Fruit fly (Drosophila melanogaster) whole organism, prepupa: ENCODE measurements around the gene CG31674.

Experiments used
- CG10631 ChIP-seq: fragments of 200-800 bp; sonication (Bioruptor generic); optimal IDR thresholded peaks from 2 replicates; lab custom pipeline; 2016; ENCODE audit warnings: missing biosample characterization, missing genetic modification characterization
- CG10669 ChIP-seq: fragments of 200-800 bp; sonication (Bioruptor generic); optimal IDR thresholded peaks from 3 replicates; lab custom pipeline; 2018; ENCODE audit warnings: missing biosample characterization, mild to moderate bottlenecking, missing genetic modification characterization, moderate library complexity
- CG11294 ChIP-seq: fragments of 200-800 bp; sonication (Bioruptor generic); IDR thresholded peaks from 2 replicates; pipeline ENCODE4 v1.3.6; 2022; ENCODE audit warnings: missing biosample characterization, missing genetic modification characterization
- CG11762 ChIP-seq: fragments of 200-800 bp; sonication (Bioruptor generic); optimal IDR thresholded peaks from 3 replicates; lab custom pipeline; 2016; ENCODE audit warnings: missing biosample characterization, missing genetic modification characterization; ENCODE audit not compliant: insufficient read depth
- CG11902 ChIP-seq: fragments of 200-800 bp; sonication (Bioruptor generic); optimal IDR thresholded peaks from 3 replicates; lab custom pipeline; 2016; ENCODE audit warnings: missing biosample characterization, missing genetic modification characterization
- CG15336 ChIP-seq: fragments of 200-800 bp; sonication (Bioruptor generic); IDR thresholded peaks from 2 replicates; pipeline ENCODE4 v1.3.6; 2022; ENCODE audit warnings: missing biosample characterization, missing genetic modification characterization
- CG1621 ChIP-seq: fragments of 200-800 bp; sonication (Bioruptor generic); optimal IDR thresholded peaks from 3 replicates; lab custom pipeline; 2018; ENCODE audit warnings: missing biosample characterization, mild to moderate bottlenecking, missing genetic modification characterization
- CG16779 ChIP-seq: fragments of 200-800 bp; sonication (Bioruptor generic); optimal IDR thresholded peaks from 3 replicates; lab custom pipeline; 2017; ENCODE audit warnings: missing biosample characterization, mild to moderate bottlenecking, missing genetic modification characterization
- CG3032 ChIP-seq: fragments of 200-800 bp; optimal IDR thresholded peaks from 2 replicates; lab custom pipeline; 2019; ENCODE audit warnings: missing biosample characterization, mild to moderate bottlenecking, missing genetic modification characterization, moderate library complexity
- CG31627 ChIP-seq: fragments of 200-800 bp; sonication (Bioruptor generic); optimal IDR thresholded peaks from 3 replicates; lab custom pipeline; 2016; ENCODE audit warnings: missing biosample characterization, missing genetic modification characterization
- CG32006 ChIP-seq: fragments of 200-800 bp; sonication (Bioruptor generic); optimal IDR thresholded peaks from 3 replicates; lab custom pipeline; 2017; ENCODE audit warnings: missing biosample characterization, mild to moderate bottlenecking, missing genetic modification characterization
- CG34406 ChIP-seq: fragments of 200-800 bp; sonication (Bioruptor generic); optimal IDR thresholded peaks from 3 replicates; lab custom pipeline; 2016; ENCODE audit warnings: missing biosample characterization, missing genetic modification characterization
- CG4318 ChIP-seq: fragments of 200-800 bp; sonication (Bioruptor generic); optimal IDR thresholded peaks from 3 replicates; lab custom pipeline; 2017; ENCODE audit warnings: missing biosample characterization, mild to moderate bottlenecking, missing genetic modification characterization
- CG6163 ChIP-seq: fragments of 200-800 bp; sonication (Bioruptor generic); IDR thresholded peaks from 3 replicates; pipeline ENCODE4 v1.3.6; 2022; ENCODE audit warnings: missing biosample characterization, missing genetic modification characterization
- CG6276 ChIP-seq: fragments of 200-800 bp; sonication (Bioruptor generic); optimal IDR thresholded peaks from 2 replicates; lab custom pipeline; 2017; ENCODE audit warnings: missing biosample characterization, mild to moderate bottlenecking, missing genetic modification characterization
- CG6792 ChIP-seq: fragments of 200-800 bp; sonication (Bioruptor generic); optimal IDR thresholded peaks from 3 replicates; lab custom pipeline; 2016; ENCODE audit warnings: missing biosample characterization, missing genetic modification characterization
- CG6808 ChIP-seq: fragments of 200-800 bp; sonication (Bioruptor generic); optimal IDR thresholded peaks from 3 replicates; lab custom pipeline; 2017; ENCODE audit warnings: missing biosample characterization, missing genetic modification characterization, mild to moderate bottlenecking, moderate library complexity, missing genetic modification reagents
- CG6854 ChIP-seq: fragments of 200-800 bp; sonication (Bioruptor generic); optimal IDR thresholded peaks from 2 replicates; lab custom pipeline; 2017; ENCODE audit warnings: missing biosample characterization, mild to moderate bottlenecking, missing genetic modification characterization
- CG7368 ChIP-seq: fragments of 200-800 bp; sonication (Bioruptor generic); optimal IDR thresholded peaks from 3 replicates; lab custom pipeline; 2016; ENCODE audit warnings: missing biosample characterization, missing genetic modification characterization
- CG8119 ChIP-seq: fragments of 200-800 bp; sonication (Bioruptor generic); IDR thresholded peaks from 3 replicates; pipeline ENCODE4 v1.3.6; 2022; ENCODE audit warnings: missing biosample characterization, missing genetic modification characterization
- CG8319 ChIP-seq: fragments of 200-800 bp; sonication (Bioruptor generic); optimal IDR thresholded peaks from 3 replicates; lab custom pipeline; 2016; ENCODE audit warnings: missing biosample characterization, missing genetic modification characterization
- CG8632 ChIP-seq: fragments of 200-800 bp; sonication (Bioruptor generic); optimal IDR thresholded peaks from 3 replicates; lab custom pipeline; 2016; ENCODE audit warnings: missing biosample characterization, missing genetic modification characterization
- CG9139 ChIP-seq: fragments of 200-800 bp; sonication (Bioruptor generic); optimal IDR thresholded peaks from 3 replicates; lab custom pipeline; 2017; ENCODE audit warnings: missing biosample characterization, mild to moderate bottlenecking, missing genetic modification characterization
- Ets21C ChIP-seq: fragments of 200-800 bp; sonication (Bioruptor generic); optimal IDR thresholded peaks from 3 replicates; lab custom pipeline; 2016; ENCODE audit warnings: missing biosample characterization, missing genetic modification characterization
- Ets96B ChIP-seq: fragments of 200-800 bp; optimal IDR thresholded peaks from 2 replicates; lab custom pipeline; 2019; ENCODE audit warnings: missing biosample characterization, mild to moderate bottlenecking, missing genetic modification characterization, moderate library complexity
- Hr38 ChIP-seq: sonication (Bioruptor generic); optimal IDR thresholded peaks from 2 replicates; lab custom pipeline; 2016; ENCODE audit warnings: missing biosample characterization, missing genetic modification characterization
- Hr39 ChIP-seq: fragments of 200-800 bp; sonication (Bioruptor generic); optimal IDR thresholded peaks from 2 replicates; lab custom pipeline; 2016; ENCODE audit warnings: missing biosample characterization, missing genetic modification characterization
- Hr4 ChIP-seq: fragments of 200-800 bp; sonication (Bioruptor generic); optimal IDR thresholded peaks from 3 replicates; lab custom pipeline; 2016; ENCODE audit warnings: missing biosample characterization, missing genetic modification characterization
- Lpt ChIP-seq: fragments of 200-800 bp; sonication (Bioruptor generic); optimal IDR thresholded peaks from 3 replicates; lab custom pipeline; 2016; ENCODE audit warnings: missing biosample characterization, missing genetic modification characterization
- Met ChIP-seq: fragments of 200-800 bp; sonication (Bioruptor generic); optimal IDR thresholded peaks from 3 replicates; lab custom pipeline; 2016; ENCODE audit warnings: missing biosample characterization, missing genetic modification characterization
- Sox102F ChIP-seq: fragments of 200-800 bp; sonication (Bioruptor generic); optimal IDR thresholded peaks from 2 replicates; lab custom pipeline; 2016; ENCODE audit warnings: missing biosample characterization, mild to moderate bottlenecking, missing genetic modification characterization
- Sox15 ChIP-seq: fragments of 200-800 bp; sonication (Bioruptor generic); optimal IDR thresholded peaks from 3 replicates; lab custom pipeline; 2016; ENCODE audit warnings: missing biosample characterization, missing genetic modification characterization
- acj6 ChIP-seq: fragments of 200-800 bp; sonication (Bioruptor generic); optimal IDR thresholded peaks from 3 replicates; lab custom pipeline; 2016; ENCODE audit warnings: missing biosample characterization, missing genetic modification characterization
- cyc ChIP-seq: fragments of 200-800 bp; sonication (Bioruptor generic); optimal IDR thresholded peaks from 3 replicates; lab custom pipeline; 2016; ENCODE audit warnings: missing biosample characterization, missing genetic modification characterization
- dac ChIP-seq: fragments of 200-800 bp; sonication (Bioruptor generic); optimal IDR thresholded peaks from 2 replicates; lab custom pipeline; 2017; ENCODE audit warnings: missing biosample characterization, mild to moderate bottlenecking, missing genetic modification characterization
- eg ChIP-seq: fragments of 200-800 bp; sonication (Bioruptor generic); IDR thresholded peaks from 3 replicates; pipeline ENCODE4 v1.3.6; 2022; ENCODE audit warnings: missing biosample characterization, missing genetic modification characterization
- esn ChIP-seq: fragments of 200-800 bp; sonication (Bioruptor generic); optimal IDR thresholded peaks from 2 replicates; lab custom pipeline; 2016; ENCODE audit warnings: missing biosample characterization, mild to moderate bottlenecking, missing genetic modification characterization, moderate library complexity
- fd59A ChIP-seq: fragments of 200-800 bp; sonication (Bioruptor generic); optimal IDR thresholded peaks from 2 replicates; lab custom pipeline; 2017; ENCODE audit warnings: missing biosample characterization, mild to moderate bottlenecking, missing genetic modification characterization, missing genetic modification reagents
- fd85E ChIP-seq: fragments of 200-800 bp; sonication (Bioruptor generic); optimal IDR thresholded peaks from 3 replicates; lab custom pipeline; 2016; ENCODE audit warnings: missing biosample characterization, missing genetic modification characterization
- fkh ChIP-seq: fragments of 200-800 bp; sonication (Bioruptor generic); optimal IDR thresholded peaks from 3 replicates; lab custom pipeline; 2017; ENCODE audit warnings: missing biosample characterization, mild to moderate bottlenecking, missing genetic modification characterization, moderate library complexity
- lz ChIP-seq: fragments of 200-800 bp; sonication (Bioruptor generic); optimal IDR thresholded peaks from 3 replicates; lab custom pipeline; 2016; ENCODE audit warnings: missing biosample characterization, missing genetic modification characterization
- net ChIP-seq: fragments of 200-800 bp; sonication (Bioruptor generic); optimal IDR thresholded peaks from 3 replicates; lab custom pipeline; 2016; ENCODE audit warnings: missing biosample characterization, missing genetic modification characterization
- pdm3 ChIP-seq: fragments of 200-800 bp; sonication (Bioruptor generic); optimal IDR thresholded peaks from 3 replicates; lab custom pipeline; 2016; ENCODE audit warnings: missing biosample characterization, missing genetic modification characterization
- salr ChIP-seq, 2 experiments: fragments of 200-800 bp; sonication (Bioruptor generic); optimal IDR thresholded peaks; 3 replicates each; lab custom pipeline; 2016 to 2018; ENCODE audit warnings: missing biosample characterization in 2 of 2, missing genetic modification characterization in 2 of 2, mild to moderate bottlenecking in 1 of 2
- spab ChIP-seq: fragments of 200-800 bp; sonication (Bioruptor generic); optimal IDR thresholded peaks from 2 replicates; lab custom pipeline; 2017; ENCODE audit warnings: missing biosample characterization, mild to moderate bottlenecking, missing genetic modification characterization, missing genetic modification reagents
- svp ChIP-seq: fragments of 200-800 bp; sonication (Bioruptor generic); peaks from one replicate; lab custom pipeline; 2016; ENCODE audit warnings: missing biosample characterization, missing genetic modification characterization
- topi ChIP-seq: fragments of 200-800 bp; sonication (Bioruptor generic); optimal IDR thresholded peaks from 3 replicates; lab custom pipeline; 2016; ENCODE audit warnings: missing biosample characterization, missing genetic modification characterization

The CG31674 gene

DNA sequence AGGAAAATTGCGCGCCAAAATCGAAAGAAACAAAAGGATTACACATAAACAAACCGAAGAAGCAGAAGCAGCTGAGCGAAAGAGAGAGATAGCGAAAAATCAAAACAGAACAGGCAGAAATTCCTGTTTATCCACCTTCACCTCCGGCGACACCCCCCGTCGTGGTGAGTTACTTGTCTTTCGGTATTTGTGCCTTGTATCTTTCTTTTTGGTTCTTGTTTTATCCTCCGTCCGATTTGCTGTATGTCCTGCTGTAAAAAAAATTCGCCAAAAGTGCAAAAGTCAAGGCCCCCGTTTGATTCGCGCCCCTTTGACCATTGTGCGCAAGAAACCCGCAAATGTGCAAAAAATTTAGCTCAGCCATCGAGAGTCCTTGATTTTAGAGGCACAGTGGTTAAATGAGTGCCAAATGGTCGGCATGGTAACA is 32.7 kb upstream of the CG31674 start (continued):
- TF ChIP-seq Ets96B (no peak), svp (GFP tag; lab: Kevin White, UChicago) (peak; percentile 55), CG1621 (tag; lab: Kevin White, UChicago) (peak; percentile 48), CG10669 (GFP tag; lab: Kevin White, UChicago) (no peak), net (GFP tag; lab: Kevin White, UChicago) (peak; percentile 23)

DNA sequence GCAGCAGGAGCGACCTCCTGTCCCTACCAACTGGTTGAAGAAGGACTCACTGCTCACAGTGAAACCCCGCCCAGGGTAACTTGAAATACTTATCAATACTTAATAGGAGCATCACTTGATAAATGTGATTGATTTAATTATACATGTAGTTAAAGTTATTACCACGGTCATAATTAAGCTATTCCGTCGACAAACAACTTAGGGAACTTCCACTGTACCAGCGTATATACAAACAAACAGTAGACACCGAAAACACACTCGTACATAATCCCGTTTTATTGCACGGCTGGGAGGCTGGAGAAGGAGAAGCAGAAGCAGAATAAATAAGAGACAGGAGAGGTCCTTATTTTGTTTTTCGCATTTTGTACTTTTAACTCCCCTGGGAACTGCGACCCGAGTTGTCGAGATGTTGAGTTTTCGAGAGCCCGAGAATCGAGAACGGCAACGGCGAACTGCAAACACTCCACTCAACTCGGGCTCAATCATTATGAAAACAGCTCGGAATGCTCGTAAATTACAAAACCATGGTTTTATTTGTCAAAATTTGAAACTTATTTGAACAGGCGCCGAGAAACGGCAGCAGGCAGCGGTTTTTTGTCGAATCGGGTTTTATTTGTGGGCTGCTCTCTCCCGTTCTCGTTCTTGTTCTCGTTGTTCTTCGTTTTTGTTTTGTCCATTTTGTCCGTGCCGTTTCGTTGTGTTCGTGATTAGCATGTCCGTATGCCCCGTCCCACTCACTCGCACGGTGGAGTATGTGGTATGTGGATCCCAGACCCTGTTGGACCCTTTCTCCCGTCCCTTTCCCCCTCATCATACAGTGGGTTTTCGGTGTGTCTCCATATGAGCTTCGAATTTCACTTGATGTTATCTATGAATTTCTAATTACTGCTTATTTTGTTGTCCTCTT is 30.8 kb upstream of the CG31674 start:
- TF ChIP-seq pdm3 (GFP tag; lab: Kevin White, UChicago) (peak; percentile 95), spab (GFP tag; lab: Kevin White, UChicago) (peak; percentile 98), Ets96B (peak; percentile 97), CG6808 (GFP tag; lab: Kevin White, UChicago) (peak; percentile 97), Lpt (GFP tag; lab: Kevin White, UChicago) (peak; percentile 82), Sox15 (GFP tag; lab: Kevin White, UChicago) (peak; percentile 91), CG10631 (peak; percentile 95), CG16779 (tag; lab: Kevin White, UChicago) (peak; percentile 77), fd85E (GFP tag; lab: Kevin White, UChicago) (peak; percentile 79), topi (GFP tag; lab: Kevin White, UChicago) (peak; percentile 97), CG8119 (peak; percentile 77), CG9139 (GFP tag; lab: Kevin White, UChicago) (peak; percentile 95), svp (GFP tag; lab: Kevin White, UChicago) (peak; percentile 99), CG34406 (GFP tag; lab: Kevin White, UChicago) (peak; percentile 93), CG6276 (GFP tag; lab: Kevin White, UChicago) (peak; percentile 71), acj6 (peak; percentile 96), Sox102F (GFP tag; lab: Kevin White, UChicago) (peak; percentile 98), CG11902 (GFP tag; lab: Kevin White, UChicago) (peak; percentile 90), CG7368 (peak; percentile 93), CG4318 (peak; percentile 50), fkh (GFP tag; lab: Kevin White, UChicago) (peak; percentile 61), Ets21C (peak; percentile 97), dac (peak; percentile 38), eg (GFP tag; lab: Robert Waterston, UW) (peak; percentile 78), Met (GFP tag; lab: Kevin White, UChicago) (peak; percentile 99), CG6854 (GFP tag; lab: Kevin White, UChicago) (peak; percentile 91), CG10669 (GFP tag; lab: Kevin White, UChicago) (peak; percentile 97), CG8632 (GFP tag; lab: Kevin White, UChicago) (peak; percentile 93), CG11762 (GFP tag; lab: Kevin White, UChicago) (peak; percentile 92), CG15336 (GFP tag; lab: Robert Waterston, UW) (peak; percentile 65), CG6792 (GFP tag; lab: Kevin White, UChicago) (peak; percentile 95), esn (peak; percentile 98), Hr4 (GFP tag; lab: Kevin White, UChicago) (peak; percentile 81), CG31627 (GFP tag; lab: Kevin White, UChicago) (peak; percentile 98), Hr39 (peak; percentile 98), CG6163 (GFP tag; lab: Robert Waterston, UW) (peak; percentile 96), CG8319 (GFP tag; lab: Kevin White, UChicago) (peak; percentile 94), salr (GFP tag; optimal IDR thresholded peaks at IDR 0.05; lab: Kevin White, UChicago) (peak; percentile 82 to 97), CG1621 (tag; lab: Kevin White, UChicago) (peak; percentile 97), CG32006 (peak; percentile 79), fd59A (GFP tag; lab: Kevin White, UChicago) (peak; percentile 96), CG3032 (tag; lab: Kevin White, UChicago) (peak; percentile 97), cyc (GFP tag; lab: Kevin White, UChicago) (peak; percentile 98), CG11294 (GFP tag; lab: Robert Waterston, UW) (no peak; the same call in 1 of the 2 replicates), lz (GFP tag; lab: Kevin White, UChicago) (peak; percentile 97), Hr38 (no peak)
